Worm (Caenorhabditis elegans) whole organism, L1 larva: ENCODE measurements around the gene lin-54.

Experiments
- nhr-237 ChIP-seq: fragments of 150-350 bp; optimal IDR thresholded peaks from 2 replicates; lab custom pipeline; 2014; ENCODE audit warnings: missing biosample characterization, missing genetic modification characterization
- nhr-76 ChIP-seq: sonication (generic microtip); optimal IDR thresholded peaks from 2 replicates; lab custom pipeline; 2017; ENCODE audit warnings: missing biosample characterization, missing genetic modification characterization
- tbx-2 ChIP-seq: sonication (generic microtip); optimal IDR thresholded peaks from 2 replicates; lab custom pipeline; 2016; ENCODE audit warnings: missing genetic modification characterization, missing compliant biosample characterization
- unc-86 ChIP-seq: sonication (generic microtip); optimal IDR thresholded peaks from 2 replicates; lab custom pipeline; 2016; ENCODE audit warnings: missing genetic modification characterization, missing compliant biosample characterization
- zag-1 ChIP-seq: fragments of 150-350 bp; optimal IDR thresholded peaks from 2 replicates; lab custom pipeline; 2014; ENCODE audit warnings: missing biosample characterization, missing genetic modification characterization

DNA sequence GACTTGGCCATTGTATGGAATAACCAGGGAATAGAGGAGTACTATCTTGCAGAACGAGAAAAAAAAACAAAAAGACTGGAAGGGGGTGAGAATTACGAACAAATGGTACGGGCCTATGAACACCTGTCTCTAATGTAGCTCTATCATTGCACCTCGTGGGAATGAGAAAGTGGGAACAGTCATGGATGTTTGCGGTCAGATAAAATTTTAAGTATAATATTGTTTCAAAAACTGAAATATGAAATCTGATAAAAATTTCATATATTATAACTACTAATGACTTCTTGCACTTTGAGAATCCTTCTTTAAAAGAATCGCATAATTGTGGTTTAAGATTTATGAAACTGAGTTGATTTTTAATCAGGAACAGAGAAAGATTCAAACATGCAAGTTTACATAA, 47.6 kb upstream of the lin-54 start, which contains the start of gene F58D2.5:
- TF ChIP-seq zag-1 (no peak), nhr-237 (tag; lab: Kevin White, UChicago) (no peak), nhr-76 (tag; lab: Kevin White, UChicago) (no peak), tbx-2 (tag; lab: Kevin White, UChicago) (no peak), unc-86 (no peak)
